Worm (Caenorhabditis elegans) whole organism, L4 larva: ENCODE measurements around the gene F56D2.8.

Experiments used
- F26F4.8 ChIP-seq: fragments of 200-800 bp; sonication (Bioruptor generic); conservative IDR thresholded peaks from 2 replicates; pipeline ENCODE4 v1.3.6; 2022; ENCODE audit warnings: missing genetic modification characterization, missing compliant biosample characterization
- F37D6.2 ChIP-seq: sonication (generic microtip); optimal IDR thresholded peaks from 2 replicates; lab custom pipeline; 2016; ENCODE audit warnings: mild to moderate bottlenecking, missing genetic modification characterization, missing compliant biosample characterization
- F49E8.2 ChIP-seq: sonication (generic microtip); optimal IDR thresholded peaks from 2 replicates; lab custom pipeline; 2016; ENCODE audit warnings: missing compliant biosample characterization, mild to moderate bottlenecking, missing genetic modification characterization, borderline replicate concordance
- R02D3.7 ChIP-seq: fragments of 150-350 bp; sonication (generic microtip); optimal IDR thresholded peaks from 3 replicates; lab custom pipeline; 2014; ENCODE audit warnings: missing biosample characterization, missing genetic modification characterization
- Y75B8A.6 ChIP-seq: fragments of 200-800 bp; sonication (Bioruptor generic); IDR thresholded peaks from 2 replicates; pipeline ENCODE4 v1.3.6; 2022; ENCODE audit warnings: missing genetic modification reagents, missing genetic modification characterization, missing compliant biosample characterization
- arid-1 ChIP-seq: fragments of 200-800 bp; sonication (Bioruptor generic); conservative IDR thresholded peaks from 2 replicates; pipeline ENCODE4 v1.3.6; 2022; ENCODE audit warnings: missing genetic modification reagents, missing genetic modification characterization, missing compliant biosample characterization
- attf-4 ChIP-seq: sonication (generic microtip); optimal IDR thresholded peaks from 3 replicates; lab custom pipeline; 2017; ENCODE audit warnings: missing biosample characterization, missing genetic modification characterization
- ceh-20 ChIP-seq: fragments of 200-800 bp; sonication (Bioruptor generic); IDR thresholded peaks from 2 replicates; pipeline ENCODE4 v1.3.6; 2022; ENCODE audit warnings: missing genetic modification reagents, missing genetic modification characterization, missing compliant biosample characterization
- ceh-28 ChIP-seq: fragments of 150-350 bp; optimal IDR thresholded peaks from 2 replicates; lab custom pipeline; 2014; ENCODE audit warnings: missing biosample characterization, missing genetic modification reagents, missing genetic modification characterization
- ceh-32 ChIP-seq: sonication (generic microtip); optimal IDR thresholded peaks from 2 replicates; lab custom pipeline; 2016; ENCODE audit warnings: mild to moderate bottlenecking, missing genetic modification characterization, missing compliant biosample characterization; ENCODE audit not compliant: poor library complexity
- ceh-62 ChIP-seq: sonication (generic microtip); optimal IDR thresholded peaks from 2 replicates; lab custom pipeline; 2017; ENCODE audit warnings: missing biosample characterization, missing genetic modification characterization
- ctbp-1 ChIP-seq: fragments of 200-800 bp; sonication (Bioruptor generic); IDR thresholded peaks from 2 replicates; pipeline ENCODE4 v1.3.6; 2022; ENCODE audit warnings: missing genetic modification reagents, missing genetic modification characterization, missing compliant biosample characterization
- daf-12 ChIP-seq: fragments of 150-350 bp; optimal IDR thresholded peaks from 2 replicates; lab custom pipeline; 2014; ENCODE audit warnings: missing biosample characterization, missing genetic modification reagents, missing genetic modification characterization
- dmd-9 ChIP-seq: fragments of 200-800 bp; sonication (Bioruptor generic); IDR thresholded peaks from 2 replicates; pipeline ENCODE4 v1.3.6; 2022; ENCODE audit warnings: missing genetic modification reagents, missing genetic modification characterization, missing compliant biosample characterization
- egl-27 ChIP-seq: sonication (generic microtip); optimal IDR thresholded peaks from 3 replicates; lab custom pipeline; 2017; ENCODE audit warnings: missing biosample characterization, missing genetic modification reagents, missing genetic modification characterization
- egl-43 ChIP-seq: fragments of 200-800 bp; sonication (Bioruptor generic); IDR thresholded peaks from 2 replicates; pipeline ENCODE4 v1.3.6; 2022; ENCODE audit warnings: missing genetic modification reagents, missing genetic modification characterization, missing compliant biosample characterization
- fkh-10 ChIP-seq: fragments of 150-350 bp; optimal IDR thresholded peaks from 2 replicates; lab custom pipeline; 2014; ENCODE audit warnings: missing biosample characterization, missing genetic modification reagents, missing genetic modification characterization
- fos-1 ChIP-seq: fragments of 150-350 bp; optimal IDR thresholded peaks from 2 replicates; lab custom pipeline; 2014; ENCODE audit warnings: missing biosample characterization, missing genetic modification characterization
- gei-8 ChIP-seq: fragments of 200-800 bp; sonication (Bioruptor generic); optimal IDR thresholded peaks from 2 replicates; lab custom pipeline; 2018; ENCODE audit warnings: mild to moderate bottlenecking, missing genetic modification characterization, missing compliant biosample characterization
- hif-1 ChIP-seq, 2 experiments: sonication (generic microtip); optimal IDR thresholded peaks; 2 replicates each; lab custom pipeline; 2016 to 2017; ENCODE audit warnings: missing compliant biosample characterization in 2 of 2, missing genetic modification characterization in 2 of 2, missing genetic modification reagents in 2 of 2, missing genotype in 2 of 2, mild to moderate bottlenecking in 1 of 2
- hlh-11 ChIP-seq: fragments of 200-800 bp; sonication (Bioruptor generic); optimal IDR thresholded peaks from 2 replicates; lab custom pipeline; 2018; ENCODE audit warnings: mild to moderate bottlenecking, missing genetic modification characterization, missing compliant biosample characterization
- hlh-30 ChIP-seq: sonication (generic microtip); optimal IDR thresholded peaks from 2 replicates; lab custom pipeline; 2017; ENCODE audit warnings: antibody characterized with exemption, mild to moderate bottlenecking, missing genetic modification characterization, missing compliant biosample characterization; ENCODE audit not compliant: insufficient read depth
- lin-1 ChIP-seq: fragments of 200-800 bp; sonication (Bioruptor generic); IDR thresholded peaks from 2 replicates; pipeline ENCODE4 v1.3.6; 2022; ENCODE audit warnings: missing genetic modification reagents, missing genetic modification characterization, missing compliant biosample characterization
- lin-15B ChIP-seq: fragments of 150-350 bp; sonication (generic microtip); optimal IDR thresholded peaks from 3 replicates; lab custom pipeline; 2014; ENCODE audit warnings: missing biosample characterization, missing genetic modification characterization
- lir-3 ChIP-seq: sonication (generic microtip); optimal IDR thresholded peaks from 2 replicates; lab custom pipeline; 2016; ENCODE audit warnings: mild to moderate bottlenecking, missing genetic modification characterization, missing compliant biosample characterization
- lsy-2 ChIP-seq, 2 experiments: fragments of 150-350 bp in 1 of 2; sonication (generic microtip) in 1 of 2; optimal IDR thresholded peaks; 2 replicates each; lab custom pipeline; 2014 to 2017; ENCODE audit warnings: missing biosample characterization in 2 of 2, missing genetic modification characterization in 2 of 2
- mdl-1 ChIP-seq, 2 experiments: fragments of 150-350 bp in 1 of 2; sonication (generic microtip) in 1 of 2; optimal IDR thresholded peaks; 2 replicates each; lab custom pipeline; 2014 to 2017; ENCODE audit warnings: missing biosample characterization in 2 of 2, missing genetic modification characterization in 2 of 2
- mdt-29 ChIP-seq: fragments of 200-800 bp; sonication (Bioruptor generic); IDR thresholded peaks from 2 replicates; pipeline ENCODE4 v1.3.6; 2022; ENCODE audit warnings: missing genetic modification reagents, missing genetic modification characterization, missing compliant biosample characterization
- mes-2 ChIP-seq: sonication (generic microtip); optimal IDR thresholded peaks from 2 replicates; lab custom pipeline; 2016; ENCODE audit warnings: missing genotype, mild to moderate bottlenecking, missing genetic modification characterization, missing compliant biosample characterization; ENCODE audit not compliant: poor library complexity, severe bottlenecking
- mxl-2 ChIP-seq: fragments of 200-800 bp; sonication (Bioruptor generic); conservative IDR thresholded peaks from 2 replicates; pipeline ENCODE4 v1.3.6; 2022; ENCODE audit warnings: missing genetic modification reagents, missing genetic modification characterization, missing compliant biosample characterization
- nhr-11 ChIP-seq: fragments of 150-350 bp; optimal IDR thresholded peaks from 2 replicates; lab custom pipeline; 2014; ENCODE audit warnings: missing biosample characterization, missing genetic modification characterization
- nhr-111 ChIP-seq: fragments of 200-800 bp; sonication (Bioruptor generic); optimal IDR thresholded peaks from 2 replicates; lab custom pipeline; 2018; ENCODE audit warnings: mild to moderate bottlenecking, missing genetic modification characterization, missing compliant biosample characterization
- nhr-237 ChIP-seq: sonication (generic microtip); optimal IDR thresholded peaks from 2 replicates; lab custom pipeline; 2017; ENCODE audit warnings: missing biosample characterization, missing genetic modification characterization
- nhr-25 ChIP-seq: sonication (generic microtip); optimal IDR thresholded peaks from 2 replicates; lab custom pipeline; 2017; ENCODE audit warnings: missing genetic modification characterization, mild to moderate bottlenecking, missing compliant biosample characterization, antibody characterized with exemption, moderate library complexity, borderline replicate concordance; ENCODE audit not compliant: insufficient read depth
- nhr-41 ChIP-seq: fragments of 200-800 bp; sonication (Bioruptor generic); IDR thresholded peaks from 2 replicates; pipeline ENCODE4 v1.3.6; 2022; ENCODE audit warnings: missing genetic modification reagents, missing genetic modification characterization, missing compliant biosample characterization
- nhr-6 ChIP-seq: fragments of 150-350 bp; optimal IDR thresholded peaks from 2 replicates; lab custom pipeline; 2014; ENCODE audit warnings: missing biosample characterization, missing genetic modification characterization
- pha-4 ChIP-seq, 2 experiments: fragments of 150-350 bp in 1 of 2; fragments of 200-800 bp in 1 of 2; sonication (Bioruptor generic) in 1 of 2; IDR thresholded peaks in 1 of 2; optimal IDR thresholded peaks in 1 of 2; 2 replicates each; pipeline versions ENCODE4 v1.3.6 to Lab custom; 2014 to 2022; ENCODE audit warnings: missing genetic modification characterization in 2 of 2, missing genetic modification reagents in 2 of 2, missing biosample characterization in 1 of 2, missing compliant biosample characterization in 1 of 2
- php-3 ChIP-seq: fragments of 200-800 bp; sonication (Bioruptor generic); IDR thresholded peaks from 2 replicates; pipeline ENCODE4 v1.3.6; 2022; ENCODE audit warnings: missing genetic modification reagents, missing genetic modification characterization, missing compliant biosample characterization
- pqm-1 ChIP-seq: sonication (generic microtip); optimal IDR thresholded peaks from 2 replicates; lab custom pipeline; 2017; ENCODE audit warnings: missing biosample characterization, missing genetic modification characterization
- rbr-2 ChIP-seq: sonication (generic microtip); optimal IDR thresholded peaks from 2 replicates; lab custom pipeline; 2016; ENCODE audit warnings: missing genotype, missing genetic modification characterization, missing compliant biosample characterization
- saeg-2 ChIP-seq: fragments of 200-800 bp; sonication (Bioruptor generic); IDR thresholded peaks from 2 replicates; pipeline ENCODE4 v1.3.6; 2022; ENCODE audit warnings: missing genetic modification reagents, missing genetic modification characterization, missing compliant biosample characterization
- sdz-12 ChIP-seq: fragments of 200-800 bp; sonication (Bioruptor generic); optimal IDR thresholded peaks from 2 replicates; lab custom pipeline; 2018; ENCODE audit warnings: mild to moderate bottlenecking, missing genetic modification characterization, missing compliant biosample characterization
- set-16 ChIP-seq: fragments of 200-800 bp; sonication (Bioruptor generic); IDR thresholded peaks from 2 replicates; pipeline ENCODE4 v1.3.6; 2022; ENCODE audit warnings: missing genetic modification reagents, missing genetic modification characterization, missing compliant biosample characterization
- skn-1 ChIP-seq: fragments of 150-350 bp; optimal IDR thresholded peaks from 2 replicates; lab custom pipeline; 2014; ENCODE audit warnings: missing biosample characterization, missing genetic modification characterization
- snpc-1.2 ChIP-seq: fragments of 200-800 bp; sonication (Bioruptor generic); IDR thresholded peaks from 2 replicates; pipeline ENCODE4 v1.3.6; 2022; ENCODE audit warnings: missing genetic modification reagents, missing genetic modification characterization, missing compliant biosample characterization
- spr-1 ChIP-seq: sonication (generic microtip); optimal IDR thresholded peaks from 2 replicates; lab custom pipeline; 2016; ENCODE audit warnings: mild to moderate bottlenecking, missing genetic modification characterization, missing compliant biosample characterization
- tag-97 ChIP-seq: fragments of 200-800 bp; sonication (Bioruptor generic); IDR thresholded peaks from 2 replicates; pipeline ENCODE4 v1.3.6; 2022; ENCODE audit warnings: missing genetic modification characterization, missing compliant biosample characterization
- zag-1 ChIP-seq: fragments of 150-350 bp; optimal IDR thresholded peaks from 2 replicates; lab custom pipeline; 2014; ENCODE audit warnings: missing biosample characterization, missing genetic modification characterization
- zfp-2 ChIP-seq: sonication (generic microtip); optimal IDR thresholded peaks from 2 replicates; lab custom pipeline; 2016; ENCODE audit warnings: mild to moderate bottlenecking, missing genetic modification characterization, missing compliant biosample characterization

F56D2.8 gene

ce11 chrIII:5603439-5603986, 20.8 kb upstream of the F56D2.8 start, which contains the start of gene madf-11 (continued):
- TF ChIP-seq lsy-2 (tag; optimal IDR thresholded peaks at IDR 0.05; lab: Kevin White, UChicago) (peak in 1 of 2 experiments; percentile 82), nhr-6 (tag; lab: Kevin White, UChicago) (peak; percentile 69), egl-43 (no peak; the same call in 1 of the 2 replicates), attf-4 (tag; lab: Kevin White, UChicago) (no peak), sdz-12 (GFP tag; lab: Kevin White, UChicago) (no peak), lin-1 (GFP tag; lab: Robert Waterston, UW) (no peak), nhr-111 (GFP tag; lab: Kevin White, UChicago) (no peak), hif-1 (tag; optimal IDR thresholded peaks at IDR 0.05; lab: Kevin White, UChicago) (peak in 1 of 2 experiments; percentile 90), mes-2 (peak; percentile 96), hlh-11 (tag; lab: Kevin White, UChicago) (peak; percentile 74), set-16 (peak; percentile 60), daf-12 (tag; lab: Kevin White, UChicago) (no peak), snpc-1.2 (GFP tag; lab: Robert Waterston, UW) (no peak; the same call in 1 of the 2 replicates), gei-8 (GFP tag; lab: Kevin White, UChicago) (no peak), nhr-237 (no peak), ceh-20 (GFP tag; lab: Robert Waterston, UW) (0 out of 2 replicates have a peak, but pooled peaks have one; percentile 41), fos-1 (tag; lab: Kevin White, UChicago) (no peak), F37D6.2 (tag; lab: Kevin White, UChicago) (no peak), lin-15B (peak; percentile 41), F26F4.8 (GFP tag; lab: Robert Waterston, UW) (no peak), nhr-25 (no peak), dmd-9 (GFP tag; lab: Robert Waterston, UW) (no peak), mdt-29 (no peak), hlh-30 (tag; lab: Kevin White, UChicago) (peak; percentile 63), ceh-28 (tag; lab: Kevin White, UChicago) (peak; percentile 42), pha-4 (GFP tag; IDR thresholded peaks at IDR 0.05; lab: Robert Waterston, UW) (no peak), pha-4 (tag; optimal IDR thresholded peaks at IDR 0.05; lab: Kevin White, UChicago) (no peak), fkh-10 (peak; percentile 83), skn-1 (tag; lab: Kevin White, UChicago) (no peak), nhr-41 (GFP tag; lab: Robert Waterston, UW) (no peak), Y75B8A.6 (GFP tag; lab: Robert Waterston, UW) (no peak), ctbp-1 (no peak), egl-27 (tag; lab: Kevin White, UChicago) (no peak), F49E8.2 (tag; lab: Kevin White, UChicago) (no peak), lir-3 (tag; lab: Kevin White, UChicago) (no peak), arid-1 (GFP tag; lab: Robert Waterston, UW) (peak; percentile 64; the same call in 1 of the 2 replicates), tag-97 (GFP tag; lab: Robert Waterston, UW) (no peak), php-3 (GFP tag; lab: Robert Waterston, UW) (no peak), zfp-2 (tag; lab: Kevin White, UChicago) (no peak), spr-1 (tag; lab: Kevin White, UChicago) (no peak), R02D3.7 (no peak), ceh-32 (tag; lab: Kevin White, UChicago) (no peak), ceh-62 (tag; lab: Kevin White, UChicago) (no peak), mdl-1 (tag; optimal IDR thresholded peaks at IDR 0.05; lab: Kevin White, UChicago) (peak in 1 of 2 experiments; percentile 70), nhr-11 (tag; lab: Kevin White, UChicago) (peak; percentile 45), zag-1 (tag; lab: Kevin White, UChicago) (no peak), saeg-2 (no peak), rbr-2 (tag; lab: Kevin White, UChicago) (peak; percentile 73), mxl-2 (GFP tag; lab: Robert Waterston, UW) (no peak), pqm-1 (tag; lab: Kevin White, UChicago) (peak; percentile 2)
